Worm (Caenorhabditis elegans) whole organism, L1 larva: Measurements from ENCODE around the gene F44F4.9.

Source experiments
- C04F5.9 ChIP-seq: sonication (generic microtip); optimal IDR thresholded peaks from 2 replicates; lab custom pipeline; 2016; ENCODE audit warnings: missing genetic modification characterization, missing compliant biosample characterization
- F16B12.6 ChIP-seq: fragments of 150-350 bp; optimal IDR thresholded peaks from 2 replicates; lab custom pipeline; 2014; ENCODE audit warnings: missing biosample characterization, missing genetic modification characterization
- Y116A8C.19 ChIP-seq: sonication (generic microtip); optimal IDR thresholded peaks from 2 replicates; lab custom pipeline; 2016; ENCODE audit warnings: missing compliant biosample characterization, missing genetic modification characterization, borderline replicate concordance
- aha-1 ChIP-seq: fragments of 150-350 bp; optimal IDR thresholded peaks from 2 replicates; lab custom pipeline; 2014; ENCODE audit warnings: missing biosample characterization, missing genetic modification characterization
- blmp-1 ChIP-seq: fragments of 150-350 bp; optimal IDR thresholded peaks from 2 replicates; lab custom pipeline; 2014; ENCODE audit warnings: missing biosample characterization, missing genetic modification characterization
- ceh-63 ChIP-seq: fragments of 200-800 bp; sonication (Bioruptor generic); optimal IDR thresholded peaks from 2 replicates; lab custom pipeline; 2018; ENCODE audit warnings: mild to moderate bottlenecking, missing genetic modification characterization, missing compliant biosample characterization
- ceh-88 ChIP-seq: fragments of 200-800 bp; sonication (Bioruptor generic); IDR thresholded peaks from 2 replicates; pipeline ENCODE4 v1.3.6; 2022; ENCODE audit warnings: missing genetic modification characterization, missing compliant biosample characterization
- ces-1 ChIP-seq: fragments of 150-350 bp; optimal IDR thresholded peaks from 2 replicates; lab custom pipeline; 2014; ENCODE audit warnings: missing biosample characterization, missing genetic modification reagents, missing genetic modification characterization
- dsc-1 ChIP-seq: sonication (generic microtip); optimal IDR thresholded peaks from 2 replicates; lab custom pipeline; 2016; ENCODE audit warnings: mild to moderate bottlenecking, missing genetic modification characterization, missing compliant biosample characterization
- efl-1 ChIP-seq, 4 experiments: fragments of 150-350 bp; optimal IDR thresholded peaks in 3 of 4; peaks in 1 of 4; 1 replicate in 1 of 4; 2 replicates in 3 of 4; lab custom pipeline; 2014; ENCODE audit warnings: missing biosample characterization in 2 of 4, missing genetic modification characterization in 2 of 4, missing genetic modification reagents in 2 of 4
- efl-3 ChIP-seq: fragments of 200-800 bp; sonication (Bioruptor generic); optimal IDR thresholded peaks from 2 replicates; lab custom pipeline; 2018; ENCODE audit warnings: mild to moderate bottlenecking, missing genetic modification characterization, missing compliant biosample characterization
- egl-13 ChIP-seq: sonication (generic microtip); optimal IDR thresholded peaks from 2 replicates; lab custom pipeline; 2016; ENCODE audit warnings: missing genotype, missing genetic modification reagents, missing genetic modification characterization, missing compliant biosample characterization
- fkh-10 ChIP-seq: sonication (generic microtip); optimal IDR thresholded peaks from 2 replicates; lab custom pipeline; 2017; ENCODE audit warnings: missing biosample characterization, missing genetic modification reagents, missing genetic modification characterization
- fkh-4 ChIP-seq: sonication (generic microtip); optimal IDR thresholded peaks from 2 replicates; lab custom pipeline; 2016; ENCODE audit warnings: missing compliant biosample characterization, missing genetic modification characterization, borderline replicate concordance
- fkh-8 ChIP-seq: sonication (generic microtip); optimal IDR thresholded peaks from 2 replicates; lab custom pipeline; 2016; ENCODE audit warnings: mild to moderate bottlenecking, missing genetic modification characterization, missing compliant biosample characterization
- grh-1 ChIP-seq: fragments of 200-800 bp; sonication (Bioruptor generic); IDR thresholded peaks from 2 replicates; pipeline ENCODE4 v1.3.6; 2022; ENCODE audit warnings: missing genetic modification reagents, missing genetic modification characterization, missing compliant biosample characterization
- hlh-17 ChIP-seq: fragments of 200-800 bp; sonication (Bioruptor generic); optimal IDR thresholded peaks from 2 replicates; lab custom pipeline; 2018; ENCODE audit warnings: missing genetic modification characterization, mild to moderate bottlenecking, missing compliant biosample characterization, moderate library complexity, borderline replicate concordance
- hlh-4 ChIP-seq: sonication (generic microtip); optimal IDR thresholded peaks from 2 replicates; lab custom pipeline; 2016; ENCODE audit warnings: mild to moderate bottlenecking, missing genetic modification characterization, missing compliant biosample characterization
- irx-1 ChIP-seq: sonication (generic microtip); optimal IDR thresholded peaks from 2 replicates; lab custom pipeline; 2016; ENCODE audit warnings: missing genetic modification characterization, missing compliant biosample characterization
- jun-1 ChIP-seq: fragments of 150-350 bp; optimal IDR thresholded peaks from 2 replicates; lab custom pipeline; 2014; ENCODE audit warnings: missing biosample characterization, missing genetic modification reagents, missing genetic modification characterization
- lin-13 ChIP-seq: fragments of 150-350 bp; optimal IDR thresholded peaks from 2 replicates; lab custom pipeline; 2014; ENCODE audit warnings: missing biosample characterization, missing genetic modification reagents, missing genetic modification characterization
- lir-3 ChIP-seq: sonication (generic microtip); optimal IDR thresholded peaks from 2 replicates; lab custom pipeline; 2016; ENCODE audit warnings: mild to moderate bottlenecking, missing genetic modification characterization, moderate library complexity, missing compliant biosample characterization; ENCODE audit not compliant: poor library complexity
- lsy-2 ChIP-seq, 2 experiments: fragments of 150-350 bp; optimal IDR thresholded peaks; 2 replicates each; lab custom pipeline; 2014; ENCODE audit warnings: missing biosample characterization in 2 of 2, missing genetic modification characterization in 2 of 2
- mdl-1 ChIP-seq, 2 experiments: fragments of 150-350 bp; optimal IDR thresholded peaks; 2 replicates each; lab custom pipeline; 2014 to 2017; ENCODE audit warnings: missing biosample characterization in 2 of 2, missing genetic modification characterization in 2 of 2, inconsistent platforms in 1 of 2
- mef-2 ChIP-seq: fragments of 150-350 bp; optimal IDR thresholded peaks from 2 replicates; lab custom pipeline; 2014; ENCODE audit warnings: missing biosample characterization, missing genetic modification characterization
- mep-1 ChIP-seq: fragments of 150-350 bp; optimal IDR thresholded peaks from 2 replicates; lab custom pipeline; 2014; ENCODE audit warnings: missing biosample characterization, missing genetic modification characterization
- nhr-11 ChIP-seq: fragments of 150-350 bp; optimal IDR thresholded peaks from 2 replicates; lab custom pipeline; 2014; ENCODE audit warnings: missing biosample characterization, missing genetic modification characterization
- nhr-28 ChIP-seq: fragments of 150-350 bp; optimal IDR thresholded peaks from 2 replicates; lab custom pipeline; 2014; ENCODE audit warnings: missing biosample characterization, missing genetic modification characterization
- nhr-71 ChIP-seq: sonication (generic microtip); optimal IDR thresholded peaks from 2 replicates; lab custom pipeline; 2016; ENCODE audit warnings: mild to moderate bottlenecking, missing genetic modification characterization, moderate library complexity, missing compliant biosample characterization
- nhr-76 ChIP-seq: sonication (generic microtip); optimal IDR thresholded peaks from 2 replicates; lab custom pipeline; 2017; ENCODE audit warnings: missing biosample characterization, missing genetic modification characterization
- nhr-77 ChIP-seq: fragments of 150-350 bp; optimal IDR thresholded peaks from 2 replicates; lab custom pipeline; 2014; ENCODE audit warnings: missing biosample characterization, missing genetic modification characterization
- nhr-85 ChIP-seq: sonication (generic microtip); peaks from one replicate; lab custom pipeline; 2016; ENCODE audit warnings: missing genetic modification characterization, inconsistent platforms, missing compliant biosample characterization
- nhr-90 ChIP-seq: sonication (generic microtip); optimal IDR thresholded peaks from 2 replicates; lab custom pipeline; 2016; ENCODE audit warnings: mild to moderate bottlenecking, missing genetic modification characterization, missing compliant biosample characterization; ENCODE audit not compliant: poor library complexity
- snpc-4 ChIP-seq: fragments of 150-350 bp; optimal IDR thresholded peaks from 2 replicates; lab custom pipeline; 2014; ENCODE audit warnings: missing biosample characterization, missing genetic modification characterization
- snu-23 ChIP-seq: sonication (generic microtip); optimal IDR thresholded peaks from 2 replicates; lab custom pipeline; 2016; ENCODE audit warnings: missing genetic modification characterization, missing compliant biosample characterization
- swsn-7 ChIP-seq: sonication (generic microtip); optimal IDR thresholded peaks from 2 replicates; lab custom pipeline; 2016; ENCODE audit warnings: missing genetic modification characterization, missing compliant biosample characterization
- tlp-1 ChIP-seq: fragments of 150-350 bp; optimal IDR thresholded peaks from 2 replicates; lab custom pipeline; 2014; ENCODE audit warnings: missing biosample characterization, missing genetic modification characterization
- unc-130 ChIP-seq: fragments of 150-350 bp; optimal IDR thresholded peaks from 2 replicates; lab custom pipeline; 2017; ENCODE audit warnings: missing biosample characterization, missing genetic modification characterization, inconsistent platforms
- unc-30 ChIP-seq: sonication (generic microtip); optimal IDR thresholded peaks from 2 replicates; lab custom pipeline; 2017; ENCODE audit warnings: missing biosample characterization, missing genetic modification characterization
- zag-1 ChIP-seq: fragments of 150-350 bp; optimal IDR thresholded peaks from 2 replicates; lab custom pipeline; 2014; ENCODE audit warnings: missing biosample characterization, missing genetic modification characterization
- zip-4 ChIP-seq: fragments of 200-800 bp; sonication (Bioruptor generic); optimal IDR thresholded peaks from 2 replicates; lab custom pipeline; 2018; ENCODE audit warnings: mild to moderate bottlenecking, missing genetic modification characterization, moderate library complexity, missing compliant biosample characterization
- ztf-11 ChIP-seq, 2 experiments: sonication (generic microtip); optimal IDR thresholded peaks; 2 replicates each; lab custom pipeline; 2016 to 2017; ENCODE audit warnings: missing genetic modification characterization in 2 of 2, missing biosample characterization in 1 of 2, missing compliant biosample characterization in 1 of 2

Gene F44F4.9

ce11 chrII:10902104-10902503 lies 13.5 kb downstream of the F44F4.9 start, which contains the start of gene gly-1:
gly-1 (minus strand) TSS chrII:10902204.
- no peak for TF ChIP-seq nhr-28 (tag; lab: Kevin White, UChicago)
- TF ChIP-seq zag-1 (tag; lab: Kevin White, UChicago) = no peak
- no peak for TF ChIP-seq fkh-8 (tag; lab: Kevin White, UChicago)
- no peak for TF ChIP-seq Y116A8C.19 (tag; lab: Kevin White, UChicago)
- TF ChIP-seq ceh-88 = no peak

DNA sequence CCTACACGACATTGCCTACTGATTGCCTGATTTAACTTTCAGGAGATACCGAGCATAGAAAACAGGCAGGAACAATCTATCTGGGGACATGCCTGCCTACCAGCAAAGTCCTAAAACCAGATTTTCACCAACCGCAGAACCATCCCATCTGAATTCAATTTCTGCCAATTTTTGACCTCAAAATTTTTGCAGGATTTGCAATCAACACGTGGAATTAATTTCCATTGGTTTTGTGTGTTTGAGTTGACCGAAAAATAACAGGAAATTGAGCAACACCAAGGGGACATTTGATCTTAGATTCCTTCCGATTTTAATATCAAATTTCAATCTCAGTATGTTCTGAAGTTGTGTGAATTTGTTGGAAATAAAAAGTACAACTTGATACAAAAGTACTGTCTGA lies 16.6 kb downstream of the F44F4.9 start:
- TF ChIP-seq nhr-85 (tag; lab: Kevin White, UChicago) (no peak), fkh-4 (tag; lab: Kevin White, UChicago) (peak; percentile 63), dsc-1 (tag; lab: Kevin White, UChicago) (peak; percentile 93)

- TF ChIP-seq nhr-71 (tag; lab: Kevin White, UChicago) = no peak
- no peak for TF ChIP-seq hlh-4 (tag; lab: Kevin White, UChicago)
Measured at ce11 chrII:10895959-10896358, 19.7 kb downstream of the F44F4.9 start.

ce11 chrII:10894996-10895395 lies 20.6 kb downstream of the F44F4.9 start, which contains the start of gene sra-10:
sra-10 (minus strand) TSS chrII:10895096.
- TF ChIP-seq ztf-11 (tag; optimal IDR thresholded peaks at IDR 0.05; lab: Kevin White, UChicago) (no peak), zip-4 (GFP tag; lab: Kevin White, UChicago) (no peak), egl-13 (tag; lab: Kevin White, UChicago) (no peak), fkh-10 (GFP tag; lab: Kevin White, UChicago) (no peak), fkh-8 (tag; lab: Kevin White, UChicago) (no peak), ces-1 (no peak)

DNA sequence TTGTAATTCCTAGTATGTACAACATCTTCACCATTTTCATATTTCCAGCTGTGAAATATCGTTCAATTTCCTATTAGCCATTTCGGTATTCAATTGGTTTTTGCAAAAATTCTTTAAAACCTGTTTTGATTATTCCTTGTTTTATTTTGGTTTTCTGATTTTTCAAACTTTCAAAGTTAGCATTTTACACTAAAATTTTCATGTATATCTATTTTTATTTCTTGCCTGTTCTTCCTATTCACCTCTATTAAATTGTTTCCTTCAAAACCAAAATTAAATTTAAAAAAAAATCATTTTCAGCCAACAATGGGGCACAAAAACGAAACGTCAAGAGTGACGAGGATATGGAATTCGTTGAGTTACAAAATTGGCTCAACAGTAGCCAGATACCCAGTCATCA lies 26.7 kb downstream of the F44F4.9 start, which contains the start of gene ptr-8:
ptr-8 (plus strand) TSS at position 301 of the 400 bp plus-strand sequence.
- TF ChIP-seq efl-1 (optimal IDR thresholded peaks at IDR 0.05; lab: Kevin White, UChicago) (no peak), efl-1 (GFP tag; optimal IDR thresholded peaks at IDR 0.05 in 1 of 2; lab: Kevin White, UChicago) (peak in 1 of 2 experiments; percentile 72), snpc-4 (no peak), F16B12.6 (tag; lab: Kevin White, UChicago) (no peak), fkh-8 (tag; lab: Kevin White, UChicago) (no peak), efl-3 (GFP tag; lab: Kevin White, UChicago) (no peak), nhr-85 (tag; lab: Kevin White, UChicago) (peak; percentile 33)

DNA sequence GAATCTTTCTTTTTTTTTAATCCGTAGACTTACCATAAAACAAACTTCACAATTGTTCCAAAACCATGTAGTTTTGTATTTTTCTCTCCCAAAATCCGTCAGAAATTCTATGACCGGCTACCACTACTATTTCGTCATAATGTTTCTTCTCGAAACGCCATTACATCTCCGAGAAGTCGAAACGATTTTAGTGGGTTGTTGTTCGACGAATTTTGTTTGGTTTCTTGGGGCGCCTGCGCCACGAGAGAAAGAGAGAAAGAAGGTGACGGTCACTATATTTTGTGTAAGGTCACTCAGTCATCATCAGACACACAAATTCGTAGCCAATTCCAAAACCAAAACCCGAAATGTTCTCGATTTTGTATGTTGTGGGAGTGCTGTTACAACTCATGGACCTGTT lies 28.5 kb downstream of the F44F4.9 start:
- TF ChIP-seq grh-1 (GFP tag; lab: Robert Waterston, UW) = no peak
- TF ChIP-seq mef-2 (tag; lab: Kevin White, UChicago) = no peak
- peak; percentile 83 for TF ChIP-seq nhr-85 (tag; lab: Kevin White, UChicago)
- no peak for TF ChIP-seq ztf-11 (tag; optimal IDR thresholded peaks at IDR 0.05; lab: Kevin White, UChicago)
- TF ChIP-seq jun-1 (tag; lab: Kevin White, UChicago) = no peak
- no peak for TF ChIP-seq lin-13 (GFP tag; lab: Kevin White, UChicago)
- TF ChIP-seq C04F5.9 (tag; lab: Kevin White, UChicago) = no peak
- TF ChIP-seq efl-1 (optimal IDR thresholded peaks at IDR 0.05; lab: Kevin White, UChicago) = no peak
- peak in 1 of 2 experiments; percentile 53 for TF ChIP-seq efl-1 (GFP tag; optimal IDR thresholded peaks at IDR 0.05 in 1 of 2; lab: Kevin White, UChicago)
- TF ChIP-seq mep-1 (tag; lab: Kevin White, UChicago) = peak; percentile 21
- no peak for TF ChIP-seq tlp-1
- peak; percentile 76 for TF ChIP-seq blmp-1
- TF ChIP-seq nhr-76 (tag; lab: Kevin White, UChicago) = no peak
- no peak for TF ChIP-seq nhr-77
- TF ChIP-seq nhr-90 = no peak
- no peak for TF ChIP-seq fkh-4 (tag; lab: Kevin White, UChicago)
- TF ChIP-seq lsy-2 (tag; optimal IDR thresholded peaks at IDR 0.05; lab: Kevin White, UChicago) = peak in 1 of 2 experiments; percentile 29
- no peak for TF ChIP-seq nhr-11 (tag; lab: Kevin White, UChicago)
- no peak for TF ChIP-seq hlh-17
- peak; percentile 41 for TF ChIP-seq snu-23 (GFP tag; lab: Kevin White, UChicago)
- no peak for TF ChIP-seq nhr-28 (tag; lab: Kevin White, UChicago)
- no peak for TF ChIP-seq unc-30
- TF ChIP-seq unc-130 (tag; lab: Kevin White, UChicago) = no peak
- TF ChIP-seq swsn-7 (tag; lab: Kevin White, UChicago) = no peak
- TF ChIP-seq irx-1 (tag; lab: Kevin White, UChicago) = no peak
- peak in 1 of 2 experiments; percentile 12 for TF ChIP-seq mdl-1 (tag; optimal IDR thresholded peaks at IDR 0.05; lab: Kevin White, UChicago)
- no peak for TF ChIP-seq ceh-63 (GFP tag; lab: Kevin White, UChicago)
- no peak for TF ChIP-seq lir-3
- no peak for TF ChIP-seq aha-1 (tag; lab: Kevin White, UChicago)
